Fruit fly (Drosophila melanogaster) whole organism, adult: ENCODE measurements around the gene PlexB.

Experiments used
- CG14711 ChIP-seq: fragments of 200-800 bp; sonication (Bioruptor generic); optimal IDR thresholded peaks from 2 replicates; lab custom pipeline; 2018; ENCODE audit warnings: missing biosample characterization, mild to moderate bottlenecking, missing genetic modification characterization, moderate library complexity
- CG7045 ChIP-seq: fragments of 200-800 bp; sonication (Bioruptor generic); optimal IDR thresholded peaks from 2 replicates; lab custom pipeline; 2017; ENCODE audit warnings: missing biosample characterization, mild to moderate bottlenecking, missing genetic modification characterization
- tj ChIP-seq: fragments of 200-800 bp; sonication (Bioruptor generic); optimal IDR thresholded peaks from 3 replicates; lab custom pipeline; 2017; ENCODE audit warnings: missing biosample characterization, mild to moderate bottlenecking, missing genetic modification characterization, moderate library complexity

The PlexB gene

DNA sequence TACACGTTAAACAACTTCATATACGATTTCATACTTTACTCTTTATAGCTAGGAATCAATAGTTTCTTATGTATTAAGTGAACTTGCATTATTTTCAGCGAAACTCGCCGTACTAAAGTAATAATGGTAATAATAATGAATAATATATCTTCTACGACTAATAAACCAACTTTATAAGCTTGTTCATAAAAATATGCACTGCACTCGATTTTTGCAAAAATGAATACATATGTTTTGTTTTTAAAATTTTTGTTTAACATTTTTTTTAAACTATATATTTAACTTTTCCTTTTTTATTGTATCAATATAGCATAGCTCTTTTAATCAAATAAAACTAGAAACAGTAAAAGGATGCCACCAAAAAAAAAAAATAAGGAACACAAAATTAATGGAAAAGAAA is 43.0 kb downstream of the PlexB start, which contains the start of gene JYalpha:
TSS of gene JYalpha (plus strand) at position 301 of the 400 bp plus-strand sequence.
- TF ChIP-seq CG14711 (tag; lab: Kevin White, UChicago) (no peak), tj (GFP tag; lab: Kevin White, UChicago) (no peak), CG7045 (no peak)
